Worm (Caenorhabditis elegans) whole organism, L1 larva: ENCODE measurements around the gene F57B9.3.

Source experiments
- C34B4.2 ChIP-seq: sonication (generic microtip); optimal IDR thresholded peaks from 2 replicates; lab custom pipeline; 2017; ENCODE audit warnings: mild to moderate bottlenecking, missing genetic modification characterization, missing compliant biosample characterization
- F16B12.6 ChIP-seq: fragments of 150-350 bp; optimal IDR thresholded peaks from 2 replicates; lab custom pipeline; 2014; ENCODE audit warnings: missing biosample characterization, missing genetic modification characterization
- Y116A8C.19 ChIP-seq: sonication (generic microtip); optimal IDR thresholded peaks from 2 replicates; lab custom pipeline; 2016; ENCODE audit warnings: missing compliant biosample characterization, missing genetic modification characterization, borderline replicate concordance
- alr-1 ChIP-seq: fragments of 200-800 bp; sonication (Bioruptor generic); optimal IDR thresholded peaks from 2 replicates; lab custom pipeline; 2018; ENCODE audit warnings: borderline replicate concordance, mild to moderate bottlenecking, missing genetic modification characterization, missing compliant biosample characterization
- ama-1 ChIP-seq: fragments of 150-350 bp; optimal IDR thresholded peaks from 2 replicates; lab custom pipeline; 2014
- blmp-1 ChIP-seq: fragments of 150-350 bp; optimal IDR thresholded peaks from 2 replicates; lab custom pipeline; 2014; ENCODE audit warnings: missing biosample characterization, missing genetic modification characterization
- dpl-1 ChIP-seq, 3 experiments: fragments of 150-350 bp in 2 of 3; sonication (generic microtip) in 1 of 3; optimal IDR thresholded peaks; 2 replicates each; lab custom pipeline; 2014 to 2017; ENCODE audit warnings: missing biosample characterization in 3 of 3, missing genetic modification characterization in 3 of 3, missing genetic modification reagents in 3 of 3
- dsc-1 ChIP-seq: sonication (generic microtip); optimal IDR thresholded peaks from 2 replicates; lab custom pipeline; 2016; ENCODE audit warnings: mild to moderate bottlenecking, missing genetic modification characterization, missing compliant biosample characterization
- efl-1 ChIP-seq, 4 experiments: fragments of 150-350 bp; optimal IDR thresholded peaks in 3 of 4; peaks in 1 of 4; 1 replicate in 1 of 4; 2 replicates in 3 of 4; lab custom pipeline; 2014; ENCODE audit warnings: missing biosample characterization in 2 of 4, missing genetic modification characterization in 2 of 4, missing genetic modification reagents in 2 of 4
- fos-1 ChIP-seq: fragments of 150-350 bp; optimal IDR thresholded peaks from 2 replicates; lab custom pipeline; 2014; ENCODE audit warnings: missing biosample characterization, missing genetic modification characterization
- grh-1 ChIP-seq: fragments of 200-800 bp; sonication (Bioruptor generic); IDR thresholded peaks from 2 replicates; pipeline ENCODE4 v1.3.6; 2022; ENCODE audit warnings: missing genetic modification reagents, missing genetic modification characterization, missing compliant biosample characterization
- hlh-17 ChIP-seq: fragments of 200-800 bp; sonication (Bioruptor generic); optimal IDR thresholded peaks from 2 replicates; lab custom pipeline; 2018; ENCODE audit warnings: missing genetic modification characterization, mild to moderate bottlenecking, missing compliant biosample characterization, moderate library complexity, borderline replicate concordance
- hlh-4 ChIP-seq: sonication (generic microtip); optimal IDR thresholded peaks from 2 replicates; lab custom pipeline; 2016; ENCODE audit warnings: mild to moderate bottlenecking, missing genetic modification characterization, missing compliant biosample characterization
- hpl-2 ChIP-seq: fragments of 150-350 bp; optimal IDR thresholded peaks from 2 replicates; lab custom pipeline; 2014; ENCODE audit warnings: missing biosample characterization, missing genetic modification reagents, missing genetic modification characterization
- lin-14 ChIP-seq: fragments of 200-800 bp; sonication (Bioruptor generic); optimal IDR thresholded peaks from 2 replicates; lab custom pipeline; 2018; ENCODE audit warnings: mild to moderate bottlenecking, missing genetic modification characterization, moderate library complexity, missing compliant biosample characterization
- lin-15B ChIP-seq: fragments of 150-350 bp; sonication (generic microtip); optimal IDR thresholded peaks from 3 replicates; lab custom pipeline; 2014; ENCODE audit warnings: missing biosample characterization, missing genetic modification characterization
- lin-35 ChIP-seq, 2 experiments: fragments of 150-350 bp; optimal IDR thresholded peaks; 2 replicates each; lab custom pipeline; 2014; ENCODE audit warnings: missing biosample characterization in 2 of 2, missing genetic modification characterization in 2 of 2, missing genetic modification reagents in 2 of 2
- lir-3 ChIP-seq: sonication (generic microtip); optimal IDR thresholded peaks from 2 replicates; lab custom pipeline; 2016; ENCODE audit warnings: mild to moderate bottlenecking, missing genetic modification characterization, moderate library complexity, missing compliant biosample characterization; ENCODE audit not compliant: poor library complexity
- lsy-2 ChIP-seq, 2 experiments: fragments of 150-350 bp; optimal IDR thresholded peaks; 2 replicates each; lab custom pipeline; 2014; ENCODE audit warnings: missing biosample characterization in 2 of 2, missing genetic modification characterization in 2 of 2
- mab-9 ChIP-seq: fragments of 200-800 bp; sonication (Bioruptor generic); IDR thresholded peaks from 2 replicates; pipeline ENCODE4 v1.3.6; 2022; ENCODE audit warnings: missing genetic modification reagents, missing genetic modification characterization, missing compliant biosample characterization
- mep-1 ChIP-seq: fragments of 150-350 bp; optimal IDR thresholded peaks from 2 replicates; lab custom pipeline; 2014; ENCODE audit warnings: missing biosample characterization, missing genetic modification characterization
- nhr-28 ChIP-seq: fragments of 150-350 bp; optimal IDR thresholded peaks from 2 replicates; lab custom pipeline; 2014; ENCODE audit warnings: missing biosample characterization, missing genetic modification characterization
- nhr-47 ChIP-seq: sonication (generic microtip); optimal IDR thresholded peaks from 2 replicates; lab custom pipeline; 2016; ENCODE audit warnings: mild to moderate bottlenecking, missing genetic modification characterization, moderate library complexity, missing compliant biosample characterization
- nhr-71 ChIP-seq: sonication (generic microtip); optimal IDR thresholded peaks from 2 replicates; lab custom pipeline; 2016; ENCODE audit warnings: mild to moderate bottlenecking, missing genetic modification characterization, moderate library complexity, missing compliant biosample characterization
- nhr-77 ChIP-seq: fragments of 150-350 bp; optimal IDR thresholded peaks from 2 replicates; lab custom pipeline; 2014; ENCODE audit warnings: missing biosample characterization, missing genetic modification characterization
- nhr-84 ChIP-seq: sonication (generic microtip); optimal IDR thresholded peaks from 2 replicates; lab custom pipeline; 2017; ENCODE audit warnings: missing biosample characterization, missing genetic modification characterization
- nhr-90 ChIP-seq: sonication (generic microtip); optimal IDR thresholded peaks from 2 replicates; lab custom pipeline; 2016; ENCODE audit warnings: mild to moderate bottlenecking, missing genetic modification characterization, missing compliant biosample characterization; ENCODE audit not compliant: poor library complexity
- pag-3 ChIP-seq: sonication (generic microtip); optimal IDR thresholded peaks from 2 replicates; lab custom pipeline; 2017; ENCODE audit warnings: missing genetic modification characterization, mild to moderate bottlenecking, missing compliant biosample characterization, antibody characterized with exemption, borderline replicate concordance; ENCODE audit not compliant: insufficient read depth
- pax-3 ChIP-seq: fragments of 200-800 bp; sonication (Bioruptor generic); optimal IDR thresholded peaks from 2 replicates; lab custom pipeline; 2018; ENCODE audit warnings: mild to moderate bottlenecking, missing genetic modification characterization, moderate library complexity, missing compliant biosample characterization
- pqm-1 ChIP-seq: sonication (generic microtip); optimal IDR thresholded peaks from 3 replicates; lab custom pipeline; 2017; ENCODE audit warnings: missing biosample characterization, missing genetic modification characterization
- sox-4 ChIP-seq: sonication (generic microtip); optimal IDR thresholded peaks from 2 replicates; lab custom pipeline; 2016; ENCODE audit warnings: missing genetic modification characterization, missing compliant biosample characterization
- sptf-1 ChIP-seq: fragments of 150-350 bp; optimal IDR thresholded peaks from 2 replicates; lab custom pipeline; 2014; ENCODE audit warnings: missing biosample characterization, missing genetic modification characterization
- unc-62 ChIP-seq: fragments of 150-350 bp; optimal IDR thresholded peaks from 2 replicates; lab custom pipeline; 2014; ENCODE audit warnings: missing biosample characterization, missing genetic modification reagents, missing genetic modification characterization
- xbp-1 ChIP-seq: sonication (generic microtip); optimal IDR thresholded peaks from 2 replicates; lab custom pipeline; 2016; ENCODE audit warnings: missing genetic modification characterization, missing compliant biosample characterization
- ztf-11 ChIP-seq, 2 experiments: sonication (generic microtip); optimal IDR thresholded peaks; 2 replicates each; lab custom pipeline; 2016 to 2017; ENCODE audit warnings: missing genetic modification characterization in 2 of 2, missing biosample characterization in 1 of 2, missing compliant biosample characterization in 1 of 2

The F57B9.3 gene

DNA sequence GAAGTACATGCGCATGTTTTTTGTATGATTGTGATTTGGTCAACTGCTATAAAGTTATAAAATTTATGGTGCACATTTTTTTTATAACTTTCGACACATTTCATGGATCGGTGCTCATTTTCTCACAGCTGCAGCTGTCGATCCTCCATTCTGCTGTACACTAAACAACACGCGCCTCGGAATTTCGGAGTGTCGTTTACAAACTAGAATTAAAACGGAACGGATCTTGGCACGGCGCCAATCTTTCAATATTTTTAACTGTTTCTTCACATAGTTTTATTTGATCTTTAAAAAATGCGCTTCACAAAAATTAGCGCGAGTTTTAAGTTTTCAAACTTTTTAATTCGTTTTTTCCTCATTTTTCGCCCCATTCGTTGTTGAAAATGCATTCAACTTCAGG lies 6.8 kb downstream of the F57B9.3 start, which contains the start of gene let-711 (continued):
- no peak for TF ChIP-seq C34B4.2 (tag; lab: Kevin White, UChicago)
- TF ChIP-seq pag-3: no peak
- peak; percentile 24 for TF ChIP-seq dsc-1 (tag; lab: Kevin White, UChicago)
- no peak for TF ChIP-seq grh-1 (GFP tag; lab: Robert Waterston, UW)
- TF ChIP-seq unc-62 (GFP tag; lab: Kevin White, UChicago): no peak
- TF ChIP-seq F16B12.6 (tag; lab: Kevin White, UChicago): no peak
- no peak for TF ChIP-seq sox-4 (tag; lab: Kevin White, UChicago)
- TF ChIP-seq hlh-17 (GFP tag; lab: Kevin White, UChicago): no peak
- no peak for TF ChIP-seq nhr-77 (tag; lab: Kevin White, UChicago)
- TF ChIP-seq efl-1 (optimal IDR thresholded peaks at IDR 0.05; lab: Kevin White, UChicago): peak; percentile 16 to 49
- peak; percentile 12 to 39 for TF ChIP-seq efl-1 (GFP tag; optimal IDR thresholded peaks at IDR 0.05 in 1 of 2; lab: Kevin White, UChicago)
- TF ChIP-seq pax-3: no peak
- TF ChIP-seq mab-9 (GFP tag; lab: Robert Waterston, UW): no peak
- TF ChIP-seq ama-1 (lab: Kevin White, UChicago): no peak
- TF ChIP-seq xbp-1: no peak
- peak; percentile 41 for TF ChIP-seq nhr-71
- no peak for TF ChIP-seq nhr-47 (tag; lab: Kevin White, UChicago)
- TF ChIP-seq Y116A8C.19: no peak
- no peak for TF ChIP-seq nhr-28 (tag; lab: Kevin White, UChicago)
- TF ChIP-seq pqm-1 (tag; lab: Kevin White, UChicago): no peak
- no peak for TF ChIP-seq nhr-84
- no peak for TF ChIP-seq hpl-2 (GFP tag; lab: Kevin White, UChicago)
- no peak for TF ChIP-seq sptf-1 (tag; lab: Kevin White, UChicago)
- no peak for TF ChIP-seq hlh-4 (tag; lab: Kevin White, UChicago)
- TF ChIP-seq lsy-2 (tag; optimal IDR thresholded peaks at IDR 0.05; lab: Kevin White, UChicago): peak; percentile 22 to 47

DNA sequence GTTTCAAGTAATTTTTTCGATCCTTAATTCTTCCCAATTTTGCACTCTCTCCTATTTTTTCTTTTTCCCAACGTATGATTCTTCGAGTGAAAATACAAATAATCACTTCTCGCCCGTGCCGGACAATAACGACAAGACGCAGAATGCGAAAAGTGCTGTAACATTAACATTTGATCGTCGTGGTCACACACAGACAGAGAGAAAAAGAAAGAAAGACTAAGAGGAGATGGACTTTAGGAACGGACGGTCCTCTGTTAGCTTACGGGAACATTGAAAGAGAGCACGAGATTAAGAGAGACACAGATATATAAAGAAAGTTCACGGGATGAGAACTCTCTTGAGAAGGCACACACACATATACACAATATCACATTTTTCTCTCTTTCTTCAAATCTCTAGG lies 8.3 kb downstream of the F57B9.3 start:
- TF ChIP-seq lin-14 (GFP tag; lab: Kevin White, UChicago) (peak; percentile 44), fos-1 (tag; lab: Kevin White, UChicago) (no peak), lin-35 (GFP tag; optimal IDR thresholded peaks at IDR 0.05; lab: Kevin White, UChicago) (peak in 1 of 2 experiments; percentile 15), mab-9 (GFP tag; lab: Robert Waterston, UW) (no peak), ztf-11 (tag; optimal IDR thresholded peaks at IDR 0.05; lab: Kevin White, UChicago) (no peak), mep-1 (tag; lab: Kevin White, UChicago) (peak; percentile 21), efl-1 (optimal IDR thresholded peaks at IDR 0.05; lab: Kevin White, UChicago) (no peak), efl-1 (GFP tag; optimal IDR thresholded peaks at IDR 0.05 in 1 of 2; lab: Kevin White, UChicago) (no peak), blmp-1 (tag; lab: Kevin White, UChicago) (peak; percentile 52), lsy-2 (tag; optimal IDR thresholded peaks at IDR 0.05; lab: Kevin White, UChicago) (peak in 1 of 2 experiments; percentile 3)

DNA sequence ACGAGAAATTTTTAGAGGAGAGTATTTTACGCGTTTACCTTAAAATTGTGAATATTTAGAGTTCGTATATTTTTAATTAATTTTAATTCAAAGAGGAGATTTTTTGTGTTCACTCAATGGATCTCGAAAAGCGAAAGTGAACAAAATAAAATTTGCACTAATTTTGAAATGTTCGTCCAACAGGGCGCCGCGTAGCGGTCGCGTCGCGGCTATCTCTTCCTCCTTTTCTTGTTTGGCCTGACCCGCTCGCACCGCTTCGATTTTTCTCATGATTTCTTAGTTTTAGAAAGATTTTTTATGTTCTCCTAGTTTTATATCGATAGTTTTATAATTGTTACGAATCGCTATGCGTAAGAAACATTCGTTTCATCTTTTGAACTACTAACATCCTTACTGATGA lies 11.8 kb downstream of the F57B9.3 start:
- TF ChIP-seq hlh-4 (tag; lab: Kevin White, UChicago) (no peak), dpl-1 (GFP tag; optimal IDR thresholded peaks at IDR 0.05; lab: Kevin White, UChicago) (peak in 1 of 3 experiments; percentile 37), blmp-1 (tag; lab: Kevin White, UChicago) (peak; percentile 90), lin-15B (peak; percentile 1), alr-1 (tag; lab: Kevin White, UChicago) (no peak), lin-35 (GFP tag; optimal IDR thresholded peaks at IDR 0.05; lab: Kevin White, UChicago) (peak in 1 of 2 experiments; percentile 35), efl-1 (optimal IDR thresholded peaks at IDR 0.05; lab: Kevin White, UChicago) (peak in 1 of 2 experiments; percentile 25), efl-1 (GFP tag; optimal IDR thresholded peaks at IDR 0.05 in 1 of 2; lab: Kevin White, UChicago) (peak; percentile 11 to 48), lsy-2 (tag; optimal IDR thresholded peaks at IDR 0.05; lab: Kevin White, UChicago) (peak in 1 of 2 experiments; percentile 43), lir-3 (tag; lab: Kevin White, UChicago) (no peak), lin-14 (GFP tag; lab: Kevin White, UChicago) (peak; percentile 54), nhr-90 (no peak)
